Fruit fly (Drosophila melanogaster) whole organism, embryonic: ENCODE measurements around the gene CG31875.

ENCODE experiments used
- B-H1 ChIP-seq: fragments of 200-800 bp; sonication (Bioruptor generic); IDR thresholded peaks from 3 replicates; pipeline ENCODE4 v1.3.6; 2022; ENCODE audit warnings: missing biosample characterization, missing genetic modification characterization
- B-H2 ChIP-seq: fragments of 200-800 bp; sonication (Bioruptor generic); optimal IDR thresholded peaks from 2 replicates; lab custom pipeline; 2018; ENCODE audit warnings: missing biosample characterization, mild to moderate bottlenecking, missing genetic modification characterization
- BtbVII ChIP-seq: fragments of 200-800 bp; sonication (Bioruptor generic); optimal IDR thresholded peaks from 3 replicates; lab custom pipeline; 2017; ENCODE audit warnings: missing biosample characterization, mild to moderate bottlenecking, missing genetic modification characterization
- CG10366 ChIP-seq: fragments of 200-800 bp; sonication (Bioruptor generic); IDR thresholded peaks from 2 replicates; pipeline ENCODE4 v1.3.6; 2022; ENCODE audit warnings: missing biosample characterization, missing genetic modification characterization
- CG11723 ChIP-seq: fragments of 200-800 bp; sonication (Bioruptor generic); optimal IDR thresholded peaks from 2 replicates; lab custom pipeline; 2017; ENCODE audit warnings: missing biosample characterization, mild to moderate bottlenecking, missing genetic modification characterization
- CG12391 ChIP-seq: fragments of 200-800 bp; sonication (Bioruptor generic); optimal IDR thresholded peaks from 3 replicates; lab custom pipeline; 2018; ENCODE audit warnings: missing biosample characterization, mild to moderate bottlenecking, missing genetic modification characterization, moderate library complexity
- CG15073 ChIP-seq: fragments of 200-800 bp; sonication (Bioruptor generic); optimal IDR thresholded peaks from 2 replicates; lab custom pipeline; 2016; ENCODE audit warnings: missing biosample characterization, missing genetic modification characterization
- CG18011 ChIP-seq: fragments of 200-800 bp; sonication (Bioruptor generic); optimal IDR thresholded peaks from 2 replicates; lab custom pipeline; 2017; ENCODE audit warnings: missing biosample characterization, missing genetic modification characterization, mild to moderate bottlenecking, moderate library complexity, missing genotype
- CG2199 ChIP-seq: fragments of 200-800 bp; sonication (Bioruptor generic); IDR thresholded peaks from 3 replicates; pipeline ENCODE4 v1.3.6; 2022; ENCODE audit warnings: missing biosample characterization, missing genetic modification characterization
- CG5180 ChIP-seq: fragments of 200-800 bp; sonication (Bioruptor generic); optimal IDR thresholded peaks from 3 replicates; lab custom pipeline; 2017; ENCODE audit warnings: missing biosample characterization, missing genetic modification characterization, mild to moderate bottlenecking, moderate library complexity, missing genetic modification reagents
- CG6175 ChIP-seq: fragments of 200-800 bp; sonication (Bioruptor generic); IDR thresholded peaks from 3 replicates; pipeline ENCODE4 v1.3.6; 2022; ENCODE audit warnings: missing biosample characterization, missing genetic modification characterization
- CG7357 ChIP-seq: fragments of 200-800 bp; sonication (Bioruptor generic); IDR thresholded peaks from 3 replicates; pipeline ENCODE4 v1.3.6; 2022; ENCODE audit warnings: missing biosample characterization, missing genetic modification characterization
- CG8089 ChIP-seq: fragments of 200-800 bp; sonication (Bioruptor generic); optimal IDR thresholded peaks from 3 replicates; lab custom pipeline; 2016; ENCODE audit warnings: missing biosample characterization, missing genetic modification characterization
- CG9876 ChIP-seq: fragments of 200-800 bp; sonication (Bioruptor generic); optimal IDR thresholded peaks from 2 replicates; lab custom pipeline; 2016; ENCODE audit warnings: missing biosample characterization, missing genetic modification characterization
- Chrac-16 ChIP-seq: fragments of 200-800 bp; sonication (Bioruptor generic); optimal IDR thresholded peaks from 3 replicates; lab custom pipeline; 2016; ENCODE audit warnings: missing biosample characterization, missing genetic modification characterization
- Deaf1 ChIP-seq: fragments of 200-800 bp; optimal IDR thresholded peaks from 3 replicates; lab custom pipeline; 2019; ENCODE audit warnings: missing biosample characterization, mild to moderate bottlenecking, missing genetic modification characterization, moderate library complexity
- Doc2 ChIP-seq: fragments of 200-800 bp; sonication (Bioruptor generic); IDR thresholded peaks from 2 replicates; pipeline ENCODE4 v1.3.6; 2022; ENCODE audit warnings: missing biosample characterization, missing genetic modification characterization
- HmgZ ChIP-seq: fragments of 200-800 bp; sonication (Bioruptor generic); optimal IDR thresholded peaks from 2 replicates; lab custom pipeline; 2018; ENCODE audit warnings: missing biosample characterization, mild to moderate bottlenecking, missing genetic modification characterization
- Hr3 ChIP-seq: fragments of 200-800 bp; sonication (Bioruptor generic); optimal IDR thresholded peaks from 3 replicates; lab custom pipeline; 2016; ENCODE audit warnings: missing biosample characterization, missing genetic modification characterization
- Kr ChIP-seq: fragments of 200-800 bp; sonication (Bioruptor generic); optimal IDR thresholded peaks from 2 replicates; lab custom pipeline; 2017; ENCODE audit warnings: missing biosample characterization, mild to moderate bottlenecking, missing genetic modification characterization
- Mad ChIP-seq: fragments of 200-800 bp; sonication (Bioruptor generic); optimal IDR thresholded peaks from 2 replicates; lab custom pipeline; 2016; ENCODE audit warnings: missing biosample characterization, missing genetic modification characterization
- Oli ChIP-seq: fragments of 200-800 bp; sonication (Bioruptor generic); optimal IDR thresholded peaks from 2 replicates; lab custom pipeline; 2018; ENCODE audit warnings: missing biosample characterization, mild to moderate bottlenecking, missing genetic modification characterization, moderate library complexity
- Tbp ChIP-seq: fragments of >200 bp; optimal IDR thresholded peaks from 2 replicates; lab custom pipeline; 2018; ENCODE audit warnings: missing biosample characterization, missing genetic modification characterization
- ac ChIP-seq: fragments of 200-800 bp; sonication (Bioruptor generic); optimal IDR thresholded peaks from 3 replicates; lab custom pipeline; 2017; ENCODE audit warnings: missing biosample characterization, mild to moderate bottlenecking, missing genetic modification characterization
- aop ChIP-seq: fragments of 200-800 bp; sonication (Bioruptor generic); IDR thresholded peaks from 2 replicates; pipeline ENCODE4 v1.3.6; 2022; ENCODE audit warnings: missing biosample characterization, missing genetic modification characterization
- bcd ChIP-seq: fragments of 200-800 bp; sonication (Bioruptor generic); optimal IDR thresholded peaks from 2 replicates; lab custom pipeline; 2017; ENCODE audit warnings: missing biosample characterization, mild to moderate bottlenecking, missing genetic modification characterization
- cwo ChIP-seq: fragments of 200-800 bp; sonication (Bioruptor generic); optimal IDR thresholded peaks from 3 replicates; lab custom pipeline; 2017; ENCODE audit warnings: missing biosample characterization, missing genetic modification characterization, mild to moderate bottlenecking, moderate library complexity, missing genetic modification reagents
- disco-r ChIP-seq: fragments of 200-800 bp; sonication (Bioruptor generic); optimal IDR thresholded peaks from 2 replicates; lab custom pipeline; 2016; ENCODE audit warnings: missing biosample characterization, missing genetic modification characterization
- esg ChIP-seq: fragments of 200-800 bp; sonication (Bioruptor generic); conservative IDR thresholded peaks from 2 replicates; pipeline ENCODE4 v1.3.6; 2022; ENCODE audit warnings: missing biosample characterization, missing genetic modification characterization
- fd96Cb ChIP-seq: fragments of 200-800 bp; sonication (Bioruptor generic); optimal IDR thresholded peaks from 2 replicates; lab custom pipeline; 2018; ENCODE audit warnings: missing biosample characterization, mild to moderate bottlenecking, missing genetic modification characterization, moderate library complexity
- grn ChIP-seq: fragments of 200-800 bp; sonication (Bioruptor generic); optimal IDR thresholded peaks from 3 replicates; lab custom pipeline; 2017; ENCODE audit warnings: missing biosample characterization, missing genetic modification characterization
- ham ChIP-seq: fragments of 200-800 bp; sonication (Bioruptor generic); IDR thresholded peaks from 2 replicates; pipeline ENCODE4 v1.3.6; 2022; ENCODE audit warnings: missing biosample characterization, missing genetic modification characterization
- hkb ChIP-seq, 2 experiments: fragments of 200-800 bp in 1 of 2; fragments of >200 bp in 1 of 2; sonication (Bioruptor generic) in 1 of 2; IDR thresholded peaks in 1 of 2; optimal IDR thresholded peaks in 1 of 2; 2 replicates each; pipeline versions ENCODE4 v1.3.6 to Lab custom; 2017 to 2022; ENCODE audit warnings: missing biosample characterization in 1 of 2, missing genetic modification characterization in 1 of 2
- kni ChIP-seq: fragments of 200-800 bp; sonication (Bioruptor generic); optimal IDR thresholded peaks from 3 replicates; lab custom pipeline; 2017; ENCODE audit warnings: mild to moderate bottlenecking, missing biosample characterization, missing genetic modification reagents, missing genetic modification characterization
- peb ChIP-seq: fragments of 200-800 bp; sonication (Bioruptor generic); IDR thresholded peaks from 2 replicates; pipeline ENCODE4 v1.3.6; 2022; ENCODE audit warnings: missing biosample characterization, missing genetic modification characterization
- pros ChIP-seq: fragments of 200-800 bp; sonication (Bioruptor generic); optimal IDR thresholded peaks from 3 replicates; lab custom pipeline; 2019; ENCODE audit warnings: missing biosample characterization, mild to moderate bottlenecking, missing genetic modification characterization, moderate library complexity
- scrt ChIP-seq: fragments of 200-800 bp; sonication (Bioruptor generic); optimal IDR thresholded peaks from 2 replicates; lab custom pipeline; 2018; ENCODE audit warnings: missing biosample characterization, mild to moderate bottlenecking, missing genetic modification characterization, moderate library complexity
- shn ChIP-seq: fragments of 200-800 bp; sonication (Bioruptor generic); optimal IDR thresholded peaks from 3 replicates; lab custom pipeline; 2016; ENCODE audit warnings: missing biosample characterization, missing genetic modification characterization
- sna ChIP-seq: fragments of 200-800 bp; sonication (Bioruptor generic); IDR thresholded peaks from 2 replicates; pipeline ENCODE4 v1.3.6; 2022; ENCODE audit warnings: missing biosample characterization, missing genetic modification characterization; ENCODE audit not compliant: partially characterized antibody
- sqz ChIP-seq: fragments of 200-800 bp; sonication (Bioruptor generic); optimal IDR thresholded peaks from 3 replicates; lab custom pipeline; 2018; ENCODE audit warnings: missing biosample characterization, mild to moderate bottlenecking, missing genetic modification characterization
- tap ChIP-seq: fragments of 200-800 bp; optimal IDR thresholded peaks from 3 replicates; lab custom pipeline; 2019; ENCODE audit warnings: missing biosample characterization, mild to moderate bottlenecking, missing genetic modification characterization, moderate library complexity
- twi ChIP-seq: fragments of 200-800 bp; optimal IDR thresholded peaks from 2 replicates; lab custom pipeline; 2019; ENCODE audit warnings: missing biosample characterization, mild to moderate bottlenecking, missing genetic modification characterization, moderate library complexity
- vfl ChIP-seq: fragments of 200-800 bp; sonication (Bioruptor generic); optimal IDR thresholded peaks from 2 replicates; lab custom pipeline; 2016; ENCODE audit warnings: missing biosample characterization, missing genetic modification characterization
- zen ChIP-seq: fragments of 200-800 bp; sonication (Bioruptor generic); optimal IDR thresholded peaks from 3 replicates; lab custom pipeline; 2018; ENCODE audit warnings: missing biosample characterization, mild to moderate bottlenecking, missing genetic modification characterization, moderate library complexity
- zfh1 ChIP-seq: fragments of 200-800 bp; sonication (Bioruptor generic); IDR thresholded peaks from 3 replicates; pipeline ENCODE4 v1.3.6; 2022; ENCODE audit warnings: missing biosample characterization, missing genetic modification characterization
- zfh2 ChIP-seq: fragments of 200-800 bp; sonication (Bioruptor generic); optimal IDR thresholded peaks from 2 replicates; lab custom pipeline; 2016; ENCODE audit warnings: missing biosample characterization, missing genetic modification characterization

CG31875 gene

DNA sequence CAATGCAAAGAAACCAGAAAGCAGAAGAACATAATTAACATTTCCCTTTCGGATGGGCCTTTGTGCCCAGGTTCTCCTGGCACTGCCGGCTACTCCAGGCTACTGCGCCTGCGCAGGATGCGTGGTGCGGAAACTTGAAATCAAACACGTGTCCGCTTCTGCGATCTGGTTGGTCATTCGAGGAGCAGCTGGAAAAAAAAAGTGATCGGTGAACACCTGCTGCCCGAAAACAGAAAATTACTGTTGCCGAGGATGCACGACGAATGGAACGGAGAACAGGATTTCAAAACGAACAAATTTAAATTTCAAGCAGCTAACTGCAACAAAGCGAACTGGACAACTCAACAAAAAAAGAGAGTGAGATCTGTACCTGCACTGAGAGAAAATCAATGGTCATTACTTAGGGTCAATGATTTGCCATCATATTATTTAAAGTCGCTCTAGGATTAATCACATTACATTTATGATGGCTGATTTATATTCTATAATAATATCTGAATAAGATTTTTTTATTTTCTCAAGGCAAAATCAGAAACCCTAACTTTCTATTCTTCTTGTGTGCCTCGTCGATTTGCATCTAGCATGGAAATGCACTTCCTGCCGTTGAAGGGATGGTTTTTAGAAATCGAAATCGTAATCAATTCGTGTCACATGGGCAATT is 12.6 kb downstream of the CG31875 start (continued):
- TF ChIP-seq CG12391 (tag; lab: Kevin White, UChicago) (peak; percentile 44), CG18011 (GFP tag; lab: Kevin White, UChicago) (no peak), CG6175 (GFP tag; lab: Robert Waterston, UW) (no peak), CG10366 (GFP tag; lab: Robert Waterston, UW) (no peak), CG9876 (GFP tag; lab: Kevin White, UChicago) (no peak), Mad (no peak), B-H1 (GFP tag; lab: Robert Waterston, UW) (no peak), Hr3 (GFP tag; lab: Kevin White, UChicago) (no peak), CG8089 (GFP tag; lab: Kevin White, UChicago) (no peak), Deaf1 (tag; lab: Kevin White, UChicago) (no peak), zfh2 (no peak), pros (GFP tag; lab: Kevin White, UChicago) (no peak), Chrac-16 (no peak), CG11723 (GFP tag; lab: Kevin White, UChicago) (no peak), zfh1 (GFP tag; lab: Robert Waterston, UW) (peak; percentile 65; the same call in 2 of the 3 replicates)

DNA sequence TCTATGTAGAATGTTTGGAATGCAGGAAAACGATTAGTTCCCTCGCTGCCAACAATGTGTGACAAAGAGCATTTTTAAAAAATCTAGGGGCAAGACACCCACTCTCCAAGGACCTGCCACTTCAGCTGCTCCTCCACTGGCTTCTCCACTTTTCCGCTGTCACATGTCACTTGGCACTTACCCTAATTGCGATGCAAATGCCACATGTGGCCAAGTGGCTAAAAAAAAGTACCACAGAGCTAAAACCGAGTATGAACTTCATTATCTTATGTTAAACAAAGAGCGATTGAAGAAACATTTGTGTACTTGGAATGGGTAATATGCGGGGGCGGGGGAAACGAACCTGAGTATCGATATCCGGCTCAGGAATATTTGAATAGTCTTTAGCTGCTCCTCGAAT is 13.3 kb downstream of the CG31875 start:
- TF ChIP-seq fd96Cb (no peak), twi (tag; lab: Kevin White, UChicago) (peak; percentile 92), Kr (GFP tag; lab: Kevin White, UChicago) (peak; percentile 28)
- TF ChIP-seq, all 482 proteins: peak for 2

- TF ChIP-seq tap (tag; lab: Kevin White, UChicago) (no peak), ham (no peak), Oli (tag; lab: Kevin White, UChicago) (no peak), CG7357 (GFP tag; lab: Robert Waterston, UW) (no peak), vfl (GFP tag; lab: Kevin White, UChicago) (peak; percentile 22), ac (GFP tag; lab: Kevin White, UChicago) (peak; percentile 80), CG5180 (no peak), peb (GFP tag; lab: Robert Waterston, UW) (no peak), scrt (GFP tag; lab: Kevin White, UChicago) (no peak), Tbp (GFP tag; lab: Kevin White, UChicago) (no peak), CG2199 (peak; percentile 57; the same call in 1 of the 3 replicates), B-H2 (GFP tag; lab: Kevin White, UChicago) (no peak), disco-r (GFP tag; lab: Kevin White, UChicago) (no peak), hkb (optimal IDR thresholded peaks at IDR 0.05; lab: Kevin White, UChicago) (no peak), hkb (GFP tag; IDR thresholded peaks at IDR 0.05; lab: Robert Waterston, UW) (no peak), BtbVII (GFP tag; lab: Kevin White, UChicago) (no peak), grn (GFP tag; lab: Kevin White, UChicago) (no peak), sqz (GFP tag; lab: Kevin White, UChicago) (peak; percentile 5), sna (no peak), HmgZ (tag; lab: Kevin White, UChicago) (no peak), CG15073 (GFP tag; lab: Kevin White, UChicago) (no peak), kni (GFP tag; lab: Kevin White, UChicago) (peak; percentile 82), aop (GFP tag; lab: Robert Waterston, UW) (0 out of 2 replicates have a peak, but pooled peaks have one; percentile 45), esg (GFP tag; lab: Robert Waterston, UW) (no peak), shn (GFP tag; lab: Kevin White, UChicago) (no peak), bcd (GFP tag; lab: Kevin White, UChicago) (no peak), Doc2 (GFP tag; lab: Robert Waterston, UW) (no peak), zen (tag; lab: Kevin White, UChicago) (peak; percentile 41), cwo (GFP tag; lab: Kevin White, UChicago) (no peak)
Measured at dm6 chr2L:9988201-9988990, 14.1 kb downstream of the CG31875 start.
